Worm (Caenorhabditis elegans): Measurements from ENCODE around the gene C50D2.2.

The C50D2.2 gene

DNA sequence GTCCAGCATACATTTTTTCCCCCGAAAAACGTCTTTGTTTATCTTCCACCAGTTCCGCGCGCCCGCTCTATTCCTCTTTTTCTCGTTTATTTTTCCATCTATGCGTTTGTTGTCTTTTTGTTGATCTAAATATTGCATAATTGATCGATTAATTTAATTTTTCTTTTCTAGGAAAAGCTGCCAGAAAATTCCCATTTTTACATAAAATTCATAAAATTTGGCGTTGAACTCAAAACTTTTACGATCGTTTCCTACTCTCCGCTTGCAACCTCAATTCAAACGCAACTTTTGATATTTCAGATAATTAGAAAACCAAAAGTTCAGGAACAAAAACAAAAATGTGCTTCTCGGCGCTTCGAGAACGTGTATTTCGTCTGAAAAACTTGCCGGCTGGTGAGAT is at the start of gene C50D2.2:
TSS of gene C50D2.2 (plus strand) at position 301 of the 400 bp plus-strand sequence.
- no peak for TF ChIP-seq unc-62 (GFP tag; optimal IDR thresholded peaks at IDR 0.05)
- no peak for TF ChIP-seq fos-1 (tag; optimal IDR thresholded peaks at IDR 0.05)
- no peak for TF ChIP-seq zag-1 (tag; optimal IDR thresholded peaks at IDR 0.05)
- TF ChIP-seq elt-3 (tag; optimal IDR thresholded peaks at IDR 0.05): no peak
- no peak for TF ChIP-seq sea-2 (GFP tag; optimal IDR thresholded peaks at IDR 0.05)
- no peak for TF ChIP-seq nhr-28 (tag; optimal IDR thresholded peaks at IDR 0.05)
- TF ChIP-seq daf-12 (tag; optimal IDR thresholded peaks at IDR 0.05): no peak

DNA sequence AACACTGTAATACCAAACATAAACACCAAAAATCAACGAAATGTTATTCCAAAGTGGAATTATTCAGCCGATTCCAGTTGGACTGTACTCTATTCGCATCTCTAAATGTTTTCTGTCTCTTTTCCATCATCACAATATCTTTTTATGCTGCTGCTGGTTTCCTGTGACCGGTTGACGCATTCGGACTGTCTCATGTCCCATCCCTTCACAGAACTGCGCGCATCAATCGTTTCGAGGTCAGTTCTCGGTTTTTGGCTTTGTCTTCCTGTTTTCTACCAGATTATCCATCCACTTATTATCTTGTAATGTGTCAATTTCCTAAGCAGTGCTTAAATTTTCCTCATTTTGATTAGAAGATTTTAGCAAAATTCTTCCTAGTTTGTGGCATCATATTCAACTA is 48.9 kb upstream of the C50D2.2 start:
- TF ChIP-seq nhr-25 (tag; optimal IDR thresholded peaks at IDR 0.05): peak; percentile 78
- TF ChIP-seq unc-62 (GFP tag; optimal IDR thresholded peaks at IDR 0.05): no peak
- TF ChIP-seq skn-1 (tag; optimal IDR thresholded peaks at IDR 0.05): no peak
- no peak for TF ChIP-seq ceh-9 (tag; optimal IDR thresholded peaks at IDR 0.05)
- TF ChIP-seq ztf-4 (tag; optimal IDR thresholded peaks at IDR 0.05): no peak
- TF ChIP-seq unc-39 (tag; optimal IDR thresholded peaks at IDR 0.05): no peak
- TF ChIP-seq nhr-23 (tag; optimal IDR thresholded peaks at IDR 0.05): peak; percentile 57

DNA sequence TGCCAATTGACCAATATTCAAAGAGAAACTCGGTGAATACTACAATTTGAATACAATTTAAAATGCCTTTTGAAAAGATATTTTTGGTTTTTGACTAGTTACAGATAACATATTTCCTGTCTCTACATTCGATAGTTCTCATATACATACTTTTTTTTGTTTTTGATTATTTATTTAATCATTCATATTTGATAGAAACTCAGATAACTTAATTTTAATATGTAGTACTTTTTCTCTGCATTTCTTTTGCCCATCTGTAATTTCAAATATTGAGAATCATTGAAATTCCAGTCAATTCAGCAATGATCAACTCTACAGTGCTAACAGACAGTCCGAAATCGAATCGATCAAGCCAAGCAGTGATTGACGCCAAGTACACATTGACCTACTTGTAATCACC is 48.0 kb upstream of the C50D2.2 start, which contains the start of gene C23H3.2:
TSS of gene C23H3.2 (plus strand) at position 301 of the 400 bp plus-strand sequence.
- no peak for TF ChIP-seq eor-1 (tag; optimal IDR thresholded peaks at IDR 0.05)
- TF ChIP-seq nhr-11 (tag; optimal IDR thresholded peaks at IDR 0.05): no peak
- TF ChIP-seq egl-27 (tag; optimal IDR thresholded peaks at IDR 0.05): no peak
- TF ChIP-seq mml-1 (tag; optimal IDR thresholded peaks at IDR 0.05): no peak
- TF ChIP-seq lin-15B (tag; optimal IDR thresholded peaks at IDR 0.05): no peak
- TF ChIP-seq daf-12 (tag; optimal IDR thresholded peaks at IDR 0.05): no peak
- TF ChIP-seq hmg-11 (tag; optimal IDR thresholded peaks at IDR 0.05): no peak
- TF ChIP-seq nhr-25 (tag; optimal IDR thresholded peaks at IDR 0.05): no peak
- no peak for TF ChIP-seq nfya-1 (tag; optimal IDR thresholded peaks at IDR 0.05; ENCODE audit: insufficient read depth)
- TF ChIP-seq ztf-4 (tag; optimal IDR thresholded peaks at IDR 0.05): no peak
- TF ChIP-seq R02D3.7 (tag; optimal IDR thresholded peaks at IDR 0.05): no peak
- TF ChIP-seq nhr-43 (tag; optimal IDR thresholded peaks at IDR 0.05; ENCODE audit: poor library complexity, severe bottlenecking): no peak
- TF ChIP-seq fkh-10 (GFP tag; optimal IDR thresholded peaks at IDR 0.05): no peak

DNA sequence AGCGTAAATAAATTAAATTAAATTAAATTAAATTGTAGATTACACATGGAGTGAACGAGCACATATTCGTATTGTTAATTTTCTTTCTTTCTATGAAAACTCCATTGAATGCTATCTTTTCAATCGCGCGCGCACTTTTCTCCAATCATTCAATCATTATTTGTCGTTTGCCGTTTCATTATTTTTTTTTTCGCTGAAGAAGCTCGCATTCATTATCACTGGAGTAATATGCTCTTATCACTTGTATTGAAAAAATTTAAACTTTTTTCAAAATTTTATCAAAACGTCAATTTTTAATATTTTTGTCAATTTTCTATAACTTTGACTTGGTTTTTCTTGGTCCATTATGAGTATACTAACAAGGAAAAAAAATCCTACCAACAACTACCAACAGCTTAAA is 43.5 kb upstream of the C50D2.2 start:
- no peak for TF ChIP-seq unc-39 (tag; optimal IDR thresholded peaks at IDR 0.05)
- peak; percentile 45 for TF ChIP-seq elt-2 (tag; optimal IDR thresholded peaks at IDR 0.05)

DNA sequence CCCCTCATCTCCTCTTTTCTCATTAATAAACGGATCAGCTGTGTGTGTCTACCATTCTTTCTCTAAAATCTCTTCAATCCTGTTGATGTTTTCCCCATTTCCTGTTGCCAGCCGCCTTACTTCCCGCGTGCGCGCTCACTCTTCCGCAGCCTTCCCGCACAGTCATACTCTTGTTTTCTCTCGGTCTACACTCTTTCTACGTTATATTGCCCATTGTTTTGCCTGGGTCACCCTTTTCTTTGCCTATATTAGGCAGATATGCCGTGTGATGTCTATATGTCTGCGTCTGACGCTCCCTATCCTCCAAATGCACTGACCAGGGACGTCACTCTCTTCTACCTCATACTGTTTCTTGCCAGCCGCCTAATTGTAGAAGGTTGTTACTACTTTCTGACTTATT is 42.6 kb upstream of the C50D2.2 start:
- TF ChIP-seq ceh-9 (tag; optimal IDR thresholded peaks at IDR 0.05): no peak
- TF ChIP-seq nhr-28 (tag; optimal IDR thresholded peaks at IDR 0.05): no peak
- TF ChIP-seq ztf-4 (tag; optimal IDR thresholded peaks at IDR 0.05): no peak
- peak; percentile 56 for TF ChIP-seq hmg-11 (tag; optimal IDR thresholded peaks at IDR 0.05)
- peak; percentile 76 for TF ChIP-seq nhr-23 (tag; optimal IDR thresholded peaks at IDR 0.05)
- TF ChIP-seq elt-3 (tag; optimal IDR thresholded peaks at IDR 0.05): peak in 1 of 3 experiments; percentile 53
- TF ChIP-seq nhr-67 (tag; optimal IDR thresholded peaks at IDR 0.05): no peak
- peak; percentile 27 for TF ChIP-seq pha-4 (tag; optimal IDR thresholded peaks at IDR 0.05)
- TF ChIP-seq nhr-25 (tag; optimal IDR thresholded peaks at IDR 0.05): peak; percentile 90
- TF ChIP-seq nhr-43 (tag; optimal IDR thresholded peaks at IDR 0.05; ENCODE audit: poor library complexity, severe bottlenecking): peak; percentile 72
- TF ChIP-seq snpc-4 (tag; optimal IDR thresholded peaks at IDR 0.05): no peak
- TF ChIP-seq nhr-12 (tag; optimal IDR thresholded peaks at IDR 0.05): no peak
- peak; percentile 28 for TF ChIP-seq jun-1 (tag; optimal IDR thresholded peaks at IDR 0.05)
- TF ChIP-seq zag-1 (tag; optimal IDR thresholded peaks at IDR 0.05): no peak
- TF ChIP-seq mdl-1 (tag; optimal IDR thresholded peaks at IDR 0.05): no peak
- TF ChIP-seq lin-39 (tag; optimal IDR thresholded peaks at IDR 0.05): peak; percentile 3
- no peak for TF ChIP-seq pqm-1 (tag; optimal IDR thresholded peaks at IDR 0.05)
- TF ChIP-seq elt-2 (tag; optimal IDR thresholded peaks at IDR 0.05): peak; percentile 3
- TF ChIP-seq ceh-28 (tag; optimal IDR thresholded peaks at IDR 0.05): no peak
- no peak for TF ChIP-seq eor-1 (tag; optimal IDR thresholded peaks at IDR 0.05)
- peak; percentile 10 for TF ChIP-seq nfya-1 (tag; optimal IDR thresholded peaks at IDR 0.05; ENCODE audit: insufficient read depth)
- no peak for TF ChIP-seq fkh-2 (tag; optimal IDR thresholded peaks at IDR 0.05)
- no peak for TF ChIP-seq egl-27 (tag; optimal IDR thresholded peaks at IDR 0.05)
- TF ChIP-seq ceh-16 (tag; optimal IDR thresholded peaks at IDR 0.05): no peak
